Worm (Caenorhabditis elegans) whole organism, early embryonic: Measurements from ENCODE around the gene T11F8.12.
"Not testable (repeated sequence)": the region's sequence is repeated elsewhere in the genome, so short reads cannot be mapped to it uniquely, and the experiment has no call there.

Source experiments
- B0310.2 ChIP-seq: sonication (generic microtip); optimal IDR thresholded peaks from 2 replicates; lab custom pipeline; 2016; ENCODE audit warnings: mild to moderate bottlenecking, missing genetic modification characterization, missing compliant biosample characterization
- F13C5.2 ChIP-seq: sonication (generic microtip); optimal IDR thresholded peaks from 2 replicates; lab custom pipeline; 2017; ENCODE audit warnings: mild to moderate bottlenecking, missing genetic modification characterization, inconsistent platforms, missing compliant biosample characterization
- aly-1 ChIP-seq: sonication (generic microtip); optimal IDR thresholded peaks from 2 replicates; lab custom pipeline; 2016; ENCODE audit warnings: missing genetic modification characterization, missing compliant biosample characterization
- ama-1 ChIP-seq: fragments of 150-350 bp; optimal IDR thresholded peaks from 2 replicates; lab custom pipeline; 2014
- ceh-13 ChIP-seq: fragments of 200-800 bp; sonication (Bioruptor generic); optimal IDR thresholded peaks from 2 replicates; lab custom pipeline; 2018; ENCODE audit warnings: mild to moderate bottlenecking, missing genetic modification characterization, missing compliant biosample characterization
- ceh-36 ChIP-seq: sonication (generic microtip); optimal IDR thresholded peaks from 2 replicates; lab custom pipeline; 2016; ENCODE audit warnings: missing genetic modification characterization, inconsistent platforms, missing compliant biosample characterization
- ets-7 ChIP-seq: sonication (generic microtip); optimal IDR thresholded peaks from 2 replicates; lab custom pipeline; 2016; ENCODE audit warnings: missing genotype, missing genetic modification characterization, missing compliant biosample characterization
- flt-1 ChIP-seq: fragments of 200-800 bp; sonication (Bioruptor generic); IDR thresholded peaks from 2 replicates; pipeline ENCODE4 v1.3.6; 2022; ENCODE audit warnings: missing genetic modification characterization, missing compliant biosample characterization
- hmbx-1 ChIP-seq: sonication (generic microtip); optimal IDR thresholded peaks from 2 replicates; lab custom pipeline; 2016; ENCODE audit warnings: mild to moderate bottlenecking, missing genetic modification characterization, missing compliant biosample characterization
- hmg-4 ChIP-seq: fragments of 200-800 bp; sonication (Bioruptor generic); optimal IDR thresholded peaks from 2 replicates; lab custom pipeline; 2018; ENCODE audit warnings: mild to moderate bottlenecking, missing genetic modification characterization, missing compliant biosample characterization
- hnd-1 ChIP-seq: sonication (generic microtip); optimal IDR thresholded peaks from 2 replicates; lab custom pipeline; 2016; ENCODE audit warnings: missing genetic modification characterization, missing compliant biosample characterization
- pes-1 ChIP-seq: fragments of 200-800 bp; sonication (Bioruptor generic); IDR thresholded peaks from 2 replicates; pipeline ENCODE4 v1.3.6; 2022; ENCODE audit warnings: missing genetic modification reagents, missing genetic modification characterization, missing compliant biosample characterization
- scrt-1 ChIP-seq: fragments of 200-800 bp; sonication (Bioruptor generic); IDR thresholded peaks from 2 replicates; pipeline ENCODE4 v1.3.6; 2022; ENCODE audit warnings: missing genetic modification characterization, missing compliant biosample characterization
- sea-1 ChIP-seq: fragments of 200-800 bp; sonication (Bioruptor generic); conservative IDR thresholded peaks from 2 replicates; pipeline ENCODE4 v1.3.6; 2022; ENCODE audit warnings: missing genetic modification characterization, missing compliant biosample characterization
- tbx-11 ChIP-seq: fragments of 200-800 bp; sonication (Bioruptor generic); IDR thresholded peaks from 2 replicates; pipeline ENCODE4 v1.3.6; 2022; ENCODE audit warnings: missing genetic modification characterization, missing compliant biosample characterization
- tbx-37 ChIP-seq: fragments of 200-800 bp; sonication (Bioruptor generic); conservative IDR thresholded peaks from 2 replicates; pipeline ENCODE4 v1.3.6; 2022; ENCODE audit warnings: missing genetic modification reagents, missing genetic modification characterization, missing compliant biosample characterization
- tra-4 ChIP-seq: sonication (generic microtip); optimal IDR thresholded peaks from 2 replicates; lab custom pipeline; 2017; ENCODE audit warnings: missing genetic modification characterization, missing compliant biosample characterization

The T11F8.12 gene

ce11 chrIV:5491054-5491453 lies 8.9 kb upstream of the T11F8.12 start, which contains the start of gene B0273.115:
TSS of gene B0273.115 (minus strand) at chrIV:5491154.
- TF ChIP-seq flt-1 (GFP tag; lab: Robert Waterston, UW); sea-1 (GFP tag; lab: Robert Waterston, UW); aly-1 (tag; lab: Kevin White, UChicago): not testable (repeated sequence)

DNA sequence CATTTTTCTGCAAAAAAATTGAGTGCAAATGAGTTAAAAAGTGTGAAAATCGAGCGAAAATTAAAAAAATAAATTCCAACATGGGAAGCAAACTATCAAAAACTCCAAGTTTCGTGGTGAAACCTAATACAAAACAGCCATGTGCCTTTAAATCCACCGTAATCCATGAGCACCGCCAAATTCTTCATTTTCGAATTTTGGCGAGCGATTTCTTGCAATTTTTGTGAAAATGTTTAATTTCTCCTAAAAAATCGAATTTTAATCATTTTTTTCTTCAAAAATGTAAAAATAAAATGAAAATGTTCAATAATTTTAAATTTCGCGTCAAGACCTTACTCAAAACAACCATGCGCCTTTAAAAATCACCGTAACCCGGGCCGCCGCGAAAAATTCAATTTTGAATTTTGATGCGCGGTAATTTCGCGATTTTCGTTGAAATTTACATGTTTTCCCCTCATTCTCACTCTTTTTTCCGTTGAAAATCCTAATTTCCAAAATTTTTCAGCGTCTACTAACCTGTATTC lies 4.1 kb upstream of the T11F8.12 start, which contains the start of the genes snpc-3.1 and puf-7:
snpc-3.1 (minus strand) TSS at position 51 of the 524 bp plus-strand sequence.
puf-7 (plus strand) TSS at position 506 of the 524 bp plus-strand sequence.
- not testable (repeated sequence) for TF ChIP-seq ets-7 (tag; lab: Kevin White, UChicago); ceh-13 (GFP tag; lab: Kevin White, UChicago); sea-1 (GFP tag; lab: Robert Waterston, UW)

- no peak for TF ChIP-seq F13C5.2 (tag; lab: Kevin White, UChicago)
- TF ChIP-seq aly-1 (tag; lab: Kevin White, UChicago): no peak
- TF ChIP-seq hnd-1 (tag; lab: Kevin White, UChicago): no peak
- no peak for TF ChIP-seq ceh-36 (tag; lab: Kevin White, UChicago)
- TF ChIP-seq tbx-11 (GFP tag; lab: Robert Waterston, UW): no peak
- TF ChIP-seq B0310.2 (tag; lab: Kevin White, UChicago): no peak
- TF ChIP-seq hmg-4 (GFP tag; lab: Kevin White, UChicago): no peak
Measured at ce11 chrIV:5482723-5483122, 592 bp upstream of the T11F8.12 start, which contains the start of gene T11F8.5. TSS of gene T11F8.5 (plus strand) at chrIV:5483023.

ce11 chrIV:5479289-5479688 lies 2.8 kb downstream of the T11F8.12 start, which contains the start of gene T11F8.1:
TSS of gene T11F8.1 (plus strand) at chrIV:5479589.
- TF ChIP-seq scrt-1 (GFP tag; lab: Robert Waterston, UW) (no peak), ceh-36 (tag; lab: Kevin White, UChicago) (no peak), aly-1 (tag; lab: Kevin White, UChicago) (no peak), hmg-4 (GFP tag; lab: Kevin White, UChicago) (no peak), B0310.2 (tag; lab: Kevin White, UChicago) (no peak), hmbx-1 (no peak), ama-1 (lab: Kevin White, UChicago) (no peak), ceh-13 (GFP tag; lab: Kevin White, UChicago) (no peak), sea-1 (GFP tag; lab: Robert Waterston, UW) (no peak), tbx-37 (GFP tag; lab: Robert Waterston, UW) (no peak)

ce11 chrIV:5476468-5476867 lies 5.7 kb downstream of the T11F8.12 start, which contains the start of gene T11F8.4:
TSS of gene T11F8.4 (minus strand) at chrIV:5476568.
- TF ChIP-seq ceh-13 (GFP tag; lab: Kevin White, UChicago) (no peak), sea-1 (GFP tag; lab: Robert Waterston, UW) (no peak), tbx-11 (GFP tag; lab: Robert Waterston, UW) (no peak), ceh-36 (tag; lab: Kevin White, UChicago) (no peak), hmbx-1 (no peak)

DNA sequence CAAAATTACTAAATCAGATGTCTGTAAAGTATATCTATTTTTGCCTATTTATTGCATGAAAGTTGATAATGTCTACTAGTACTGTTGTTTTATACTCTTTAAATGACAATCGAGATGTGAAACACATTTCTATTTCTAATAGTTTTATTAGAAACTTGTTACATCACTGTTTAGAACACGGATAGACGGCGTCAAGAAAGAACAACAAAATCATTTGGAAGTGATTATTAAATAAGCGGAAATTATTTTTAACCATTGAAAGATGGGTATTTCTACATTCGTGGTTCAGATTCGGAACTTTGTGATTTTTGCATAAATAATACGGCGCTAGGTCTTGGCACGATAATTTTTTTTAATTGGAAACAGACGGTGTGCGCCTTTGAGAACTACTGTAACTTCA lies 9.0 kb downstream of the T11F8.12 start:
- TF ChIP-seq pes-1 (GFP tag; lab: Robert Waterston, UW): no peak
- TF ChIP-seq scrt-1 (GFP tag; lab: Robert Waterston, UW): no peak
- no peak for TF ChIP-seq hmbx-1
- no peak for TF ChIP-seq ceh-13 (GFP tag; lab: Kevin White, UChicago)
- no peak for TF ChIP-seq hmg-4 (GFP tag; lab: Kevin White, UChicago)
- no peak for TF ChIP-seq ets-7 (tag; lab: Kevin White, UChicago)
- TF ChIP-seq ceh-36 (tag; lab: Kevin White, UChicago): no peak
- no peak for TF ChIP-seq tbx-37 (GFP tag; lab: Robert Waterston, UW)

- TF ChIP-seq aly-1 (tag; lab: Kevin White, UChicago): no peak
Measured at ce11 chrIV:5469739-5470138, 12.4 kb downstream of the T11F8.12 start, which contains the start of gene rme-2. TSS of gene rme-2 (plus strand) at chrIV:5470026.

DNA sequence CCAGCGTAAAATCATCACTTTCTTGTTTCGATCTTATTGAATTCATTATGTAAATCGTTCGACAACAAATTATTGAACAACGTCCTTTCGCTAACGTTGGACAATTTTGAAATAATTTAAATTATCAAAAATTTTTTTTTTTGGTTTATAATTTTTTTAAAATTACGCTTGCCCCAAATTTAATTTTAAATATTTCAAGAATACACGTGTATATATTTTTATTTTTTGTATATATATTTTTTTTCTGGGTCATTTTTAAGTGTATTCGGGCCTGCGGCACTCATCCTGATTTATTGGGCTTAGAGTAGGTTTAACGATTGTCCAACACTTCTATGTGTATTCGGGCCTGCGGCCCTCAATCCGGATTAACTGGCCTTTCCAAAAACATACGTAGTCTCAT lies 17.7 kb downstream of the T11F8.12 start, which contains the start of gene Y52D5A.2:
Y52D5A.2 (minus strand) TSS at position 101 of the 400 bp plus-strand sequence.
- not testable (repeated sequence) for TF ChIP-seq ama-1 (lab: Kevin White, UChicago); F13C5.2 (tag; lab: Kevin White, UChicago); B0310.2 (tag; lab: Kevin White, UChicago)

ce11 chrIV:5462820-5463219 lies 19.3 kb downstream of the T11F8.12 start:
- no peak for TF ChIP-seq ceh-36 (tag; lab: Kevin White, UChicago)
- no peak for TF ChIP-seq hnd-1 (tag; lab: Kevin White, UChicago)
- no peak for TF ChIP-seq hmbx-1
- no peak for TF ChIP-seq B0310.2 (tag; lab: Kevin White, UChicago)
- TF ChIP-seq F13C5.2 (tag; lab: Kevin White, UChicago): no peak
- TF ChIP-seq tbx-37 (GFP tag; lab: Robert Waterston, UW): no peak
- TF ChIP-seq ets-7 (tag; lab: Kevin White, UChicago): no peak
- TF ChIP-seq tra-4 (tag; lab: Kevin White, UChicago): no peak
- TF ChIP-seq ceh-13 (GFP tag; lab: Kevin White, UChicago): no peak
- TF ChIP-seq pes-1 (GFP tag; lab: Robert Waterston, UW): no peak
- TF ChIP-seq flt-1 (GFP tag; lab: Robert Waterston, UW): no peak
- TF ChIP-seq ama-1 (lab: Kevin White, UChicago): no peak
- no peak for TF ChIP-seq sea-1 (GFP tag; lab: Robert Waterston, UW)
